Worm (Caenorhabditis elegans) whole organism, young adult: ENCODE data around the gene nlp-1.

ENCODE experiments used
- B0019.2 ChIP-seq: fragments of 200-800 bp; sonication (Bioruptor generic); conservative IDR thresholded peaks from 2 replicates; pipeline ENCODE4 v1.3.6; 2022; ENCODE audit warnings: missing genetic modification reagents, missing genetic modification characterization, missing compliant biosample characterization
- B0261.1 ChIP-seq: sonication (generic microtip); optimal IDR thresholded peaks from 2 replicates; lab custom pipeline; 2016; ENCODE audit warnings: mild to moderate bottlenecking, missing genetic modification characterization, moderate library complexity, missing compliant biosample characterization
- C17E4.6 ChIP-seq: fragments of 200-800 bp; sonication (Bioruptor generic); IDR thresholded peaks from 2 replicates; pipeline ENCODE4 v1.3.6; 2022; ENCODE audit warnings: missing genetic modification reagents, missing genetic modification characterization, missing compliant biosample characterization
- D2030.7 ChIP-seq: fragments of 200-800 bp; sonication (Bioruptor generic); IDR thresholded peaks from 2 replicates; pipeline ENCODE4 v1.3.6; 2022; ENCODE audit warnings: missing genetic modification reagents, missing genetic modification characterization, missing compliant biosample characterization
- F22D6.2 ChIP-seq: sonication (generic microtip); optimal IDR thresholded peaks from 2 replicates; lab custom pipeline; 2016; ENCODE audit warnings: mild to moderate bottlenecking, missing genetic modification characterization, missing compliant biosample characterization
- F33H1.4 ChIP-seq: fragments of 200-800 bp; sonication (Bioruptor generic); IDR thresholded peaks from 2 replicates; pipeline ENCODE4 v1.3.6; 2022; ENCODE audit warnings: missing genetic modification reagents, missing genetic modification characterization, missing compliant biosample characterization
- F49E8.2 ChIP-seq: sonication (generic microtip); optimal IDR thresholded peaks from 3 replicates; lab custom pipeline; 2017; ENCODE audit warnings: missing genetic modification characterization, mild to moderate bottlenecking, missing compliant biosample characterization, antibody characterized with exemption, moderate library complexity; ENCODE audit not compliant: insufficient read depth
- F55B11.4 ChIP-seq: sonication (generic microtip); optimal IDR thresholded peaks from 2 replicates; lab custom pipeline; 2016; ENCODE audit warnings: missing compliant biosample characterization, missing genetic modification characterization, borderline replicate concordance; ENCODE audit not compliant: insufficient read depth
- K11D2.4 ChIP-seq: fragments of 200-800 bp; sonication (Bioruptor generic); IDR thresholded peaks from 2 replicates; pipeline ENCODE4 v1.3.6; 2022; ENCODE audit warnings: missing genetic modification reagents, missing genetic modification characterization, missing compliant biosample characterization
- K12H6.12 ChIP-seq: fragments of 200-800 bp; sonication (Bioruptor generic); optimal IDR thresholded peaks from 2 replicates; lab custom pipeline; 2018; ENCODE audit warnings: mild to moderate bottlenecking, missing genetic modification characterization, missing compliant biosample characterization
- Y53F4B.3 ChIP-seq: fragments of 200-800 bp; sonication (Bioruptor generic); IDR thresholded peaks from 2 replicates; pipeline ENCODE4 v1.3.6; 2022; ENCODE audit warnings: missing genetic modification reagents, missing genetic modification characterization, missing compliant biosample characterization
- Y79H2A.3 ChIP-seq: fragments of 200-800 bp; sonication (Bioruptor generic); conservative IDR thresholded peaks from 2 replicates; pipeline ENCODE4 v1.3.6; 2022; ENCODE audit warnings: missing genetic modification reagents, missing genetic modification characterization, missing compliant biosample characterization
- ama-1 ChIP-seq, 3 experiments: fragments of 150-350 bp in 1 of 3; sonication (generic microtip) in 2 of 3; optimal IDR thresholded peaks; 2 replicates each; lab custom pipeline; 2014 to 2018; ENCODE audit warnings: missing biosample characterization in 2 of 3, missing genetic modification characterization in 2 of 3, missing genetic modification reagents in 2 of 3
- aptf-3 ChIP-seq: fragments of 200-800 bp; sonication (Bioruptor generic); IDR thresholded peaks from 2 replicates; pipeline ENCODE4 v1.3.6; 2022; ENCODE audit warnings: missing genetic modification characterization, missing compliant biosample characterization
- athp-1 ChIP-seq: sonication (generic microtip); optimal IDR thresholded peaks from 2 replicates; lab custom pipeline; 2017; ENCODE audit warnings: mild to moderate bottlenecking, missing genetic modification characterization, missing compliant biosample characterization
- ccch-3 ChIP-seq: fragments of 200-800 bp; sonication (Bioruptor generic); optimal IDR thresholded peaks from 2 replicates; lab custom pipeline; 2018; ENCODE audit warnings: mild to moderate bottlenecking, missing genetic modification characterization, missing compliant biosample characterization
- cebp-1 ChIP-seq, 2 experiments: fragments of 200-800 bp in 1 of 2; sonication (Bioruptor generic) in 1 of 2; sonication (generic microtip) in 1 of 2; IDR thresholded peaks in 1 of 2; optimal IDR thresholded peaks in 1 of 2; 2 replicates each; pipeline versions ENCODE4 v1.3.6 to Lab custom; 2017 to 2022; ENCODE audit warnings: missing compliant biosample characterization in 2 of 2, missing genetic modification characterization in 2 of 2, mild to moderate bottlenecking in 1 of 2, missing genetic modification reagents in 1 of 2, moderate library complexity in 1 of 2
- ceh-100 ChIP-seq: fragments of 200-800 bp; sonication (Bioruptor generic); IDR thresholded peaks from 2 replicates; pipeline ENCODE4 v1.3.6; 2022; ENCODE audit warnings: missing genetic modification reagents, missing genetic modification characterization, missing compliant biosample characterization
- ceh-79 ChIP-seq: sonication (generic microtip); optimal IDR thresholded peaks from 2 replicates; lab custom pipeline; 2017; ENCODE audit warnings: mild to moderate bottlenecking, missing genetic modification characterization, missing compliant biosample characterization
- ceh-91 ChIP-seq: fragments of 200-800 bp; sonication (Bioruptor generic); IDR thresholded peaks from 2 replicates; pipeline ENCODE4 v1.3.6; 2022; ENCODE audit warnings: missing genetic modification reagents, missing genetic modification characterization, missing compliant biosample characterization
- chd-7 ChIP-seq: sonication (generic microtip); optimal IDR thresholded peaks from 2 replicates; lab custom pipeline; 2016; ENCODE audit warnings: mild to moderate bottlenecking, missing genetic modification characterization, moderate library complexity, missing compliant biosample characterization
- egl-18 ChIP-seq: fragments of 200-800 bp; sonication (Bioruptor generic); IDR thresholded peaks from 2 replicates; pipeline ENCODE4 v1.3.6; 2022; ENCODE audit warnings: missing genetic modification reagents, missing genetic modification characterization, missing compliant biosample characterization
- fkh-3 ChIP-seq: sonication (generic microtip); optimal IDR thresholded peaks from 2 replicates; lab custom pipeline; 2016; ENCODE audit warnings: mild to moderate bottlenecking, missing genetic modification characterization, missing compliant biosample characterization
- hlh-12 ChIP-seq: sonication (generic microtip); optimal IDR thresholded peaks from 2 replicates; lab custom pipeline; 2016; ENCODE audit warnings: missing genetic modification characterization, missing compliant biosample characterization
- hlh-26 ChIP-seq: fragments of 200-800 bp; sonication (Bioruptor generic); conservative IDR thresholded peaks from 2 replicates; pipeline ENCODE4 v1.3.6; 2022; ENCODE audit warnings: missing genetic modification reagents, missing genetic modification characterization, missing compliant biosample characterization
- hmg-20 ChIP-seq: fragments of 200-800 bp; sonication (Bioruptor generic); IDR thresholded peaks from 2 replicates; pipeline ENCODE4 v1.3.6; 2022; ENCODE audit warnings: missing genetic modification reagents, missing genetic modification characterization, missing compliant biosample characterization
- hrde-1 ChIP-seq: sonication (generic microtip); optimal IDR thresholded peaks from 2 replicates; lab custom pipeline; 2016; ENCODE audit warnings: missing genetic modification characterization, mild to moderate bottlenecking, missing compliant biosample characterization, moderate library complexity, missing genotype, missing genetic modification reagents, borderline replicate concordance
- let-526 ChIP-seq: fragments of 200-800 bp; sonication (Bioruptor generic); IDR thresholded peaks from 2 replicates; pipeline ENCODE4 v1.3.6; 2022; ENCODE audit warnings: missing genetic modification reagents, missing genetic modification characterization, missing compliant biosample characterization
- let-607 ChIP-seq, 2 experiments: fragments of 200-800 bp in 1 of 2; sonication (Bioruptor generic) in 1 of 2; sonication (generic microtip) in 1 of 2; optimal IDR thresholded peaks; 2 replicates each; lab custom pipeline; 2016 to 2018; ENCODE audit warnings: mild to moderate bottlenecking in 2 of 2, missing compliant biosample characterization in 2 of 2, missing genetic modification characterization in 2 of 2, moderate library complexity in 2 of 2, missing genotype in 1 of 2
- lin-26 ChIP-seq: fragments of 200-800 bp; sonication (Bioruptor generic); IDR thresholded peaks from 2 replicates; pipeline ENCODE4 v1.3.6; 2022; ENCODE audit warnings: missing genetic modification reagents, missing genetic modification characterization, missing compliant biosample characterization
- lir-1 ChIP-seq: fragments of 200-800 bp; sonication (Bioruptor generic); conservative IDR thresholded peaks from 2 replicates; pipeline ENCODE4 v1.3.6; 2022; ENCODE audit warnings: missing genetic modification reagents, missing genetic modification characterization, missing compliant biosample characterization
- madf-6 ChIP-seq: fragments of 200-800 bp; sonication (Bioruptor generic); IDR thresholded peaks from 2 replicates; pipeline ENCODE4 v1.3.6; 2022; ENCODE audit warnings: missing genetic modification reagents, missing genetic modification characterization, missing compliant biosample characterization
- mel-28 ChIP-seq: sonication (generic microtip); optimal IDR thresholded peaks from 2 replicates; lab custom pipeline; 2016; ENCODE audit warnings: borderline replicate concordance, mild to moderate bottlenecking, missing genetic modification characterization, missing compliant biosample characterization
- nfya-2 ChIP-seq: fragments of 200-800 bp; sonication (Bioruptor generic); IDR thresholded peaks from 2 replicates; pipeline ENCODE4 v1.3.6; 2022; ENCODE audit warnings: missing genetic modification reagents, missing genetic modification characterization, missing compliant biosample characterization
- nhr-179 ChIP-seq: sonication (generic microtip); optimal IDR thresholded peaks from 2 replicates; lab custom pipeline; 2016; ENCODE audit warnings: mild to moderate bottlenecking, missing genetic modification characterization, missing compliant biosample characterization
- pha-4 ChIP-seq: fragments of 150-350 bp; sonication (generic microtip); optimal IDR thresholded peaks from 2 replicates; lab custom pipeline; 2014; ENCODE audit warnings: missing biosample characterization, missing genetic modification reagents, missing genetic modification characterization
- rec-8 ChIP-seq, 2 experiments: sonication (generic microtip); optimal IDR thresholded peaks; 2 replicates each; lab custom pipeline; 2016; ENCODE audit warnings: mild to moderate bottlenecking in 2 of 2, missing genetic modification characterization in 2 of 2, missing genetic modification reagents in 2 of 2, missing genotype in 2 of 2, missing biosample characterization in 1 of 2, missing compliant biosample characterization in 1 of 2, moderate library complexity in 1 of 2
- snpc-1.1 ChIP-seq: sonication (generic microtip); optimal IDR thresholded peaks from 2 replicates; lab custom pipeline; 2017; ENCODE audit warnings: missing genetic modification characterization, mild to moderate bottlenecking, missing compliant biosample characterization, antibody characterized with exemption, moderate library complexity, missing genotype, missing genetic modification reagents; ENCODE audit not compliant: insufficient read depth
- snpc-4 ChIP-seq, 5 experiments: fragments of 150-350 bp in 1 of 5; sonication (generic microtip) in 4 of 5; optimal IDR thresholded peaks; 2 replicates each; lab custom pipeline; 2014 to 2018; ENCODE audit warnings: missing genetic modification characterization in 5 of 5, missing biosample characterization in 3 of 5, antibody characterized with exemption in 2 of 5, mild to moderate bottlenecking in 2 of 5, missing compliant biosample characterization in 2 of 5, missing genotype in 2 of 5, moderate library complexity in 2 of 5, missing genetic modification reagents in 1 of 5
- sptf-2 ChIP-seq: fragments of 200-800 bp; sonication (Bioruptor generic); optimal IDR thresholded peaks from 2 replicates; lab custom pipeline; 2018; ENCODE audit warnings: mild to moderate bottlenecking, missing genetic modification characterization, missing compliant biosample characterization
- tlf-1 ChIP-seq: fragments of 200-800 bp; sonication (Bioruptor generic); optimal IDR thresholded peaks from 2 replicates; lab custom pipeline; 2018; ENCODE audit warnings: mild to moderate bottlenecking, missing genetic modification characterization, missing compliant biosample characterization
- zfh-2 ChIP-seq: fragments of 200-800 bp; sonication (Bioruptor generic); conservative IDR thresholded peaks from 2 replicates; pipeline ENCODE4 v1.3.6; 2022; ENCODE audit warnings: missing genetic modification reagents, missing genetic modification characterization, missing compliant biosample characterization
- ztf-28 ChIP-seq: fragments of 200-800 bp; sonication (Bioruptor generic); IDR thresholded peaks from 2 replicates; pipeline ENCODE4 v1.3.6; 2022; ENCODE audit warnings: missing genetic modification reagents, missing genetic modification characterization, missing compliant biosample characterization
- ztf-3 ChIP-seq: fragments of 200-800 bp; sonication (Bioruptor generic); optimal IDR thresholded peaks from 2 replicates; lab custom pipeline; 2018; ENCODE audit warnings: mild to moderate bottlenecking, missing genetic modification characterization, missing compliant biosample characterization
- ztf-6 ChIP-seq: fragments of 200-800 bp; sonication (Bioruptor generic); IDR thresholded peaks from 2 replicates; pipeline ENCODE4 v1.3.6; 2022; ENCODE audit warnings: missing genetic modification reagents, missing genetic modification characterization, missing compliant biosample characterization

Gene nlp-1

ce11 chrX:3697623-3698022 lies 29.8 kb upstream of the nlp-1 start (continued):
- TF ChIP-seq C17E4.6 = no peak
- TF ChIP-seq aptf-3 (GFP tag; lab: Robert Waterston, UW) = 0 out of 2 replicates have a peak, but pooled peaks have one; percentile 77
- TF ChIP-seq ztf-3 (GFP tag; lab: Kevin White, UChicago) = no peak
- TF ChIP-seq hlh-12 = no peak
- peak; percentile 56; the same call in 1 of the 2 replicates for TF ChIP-seq cebp-1 (GFP tag; IDR thresholded peaks at IDR 0.05; lab: Robert Waterston, UW)
- peak; percentile 76 for TF ChIP-seq cebp-1 (tag; optimal IDR thresholded peaks at IDR 0.05; lab: Kevin White, UChicago)
- TF ChIP-seq Y53F4B.3 (GFP tag; lab: Robert Waterston, UW) = no peak
- TF ChIP-seq ceh-79 (tag; lab: Kevin White, UChicago) = peak; percentile 16
- TF ChIP-seq D2030.7 (GFP tag; lab: Robert Waterston, UW) = peak; percentile 64
- TF ChIP-seq sptf-2 (GFP tag; lab: Kevin White, UChicago) = peak; percentile 1
- TF ChIP-seq F33H1.4 (GFP tag; lab: Robert Waterston, UW) = no peak
- TF ChIP-seq madf-6 (GFP tag; lab: Robert Waterston, UW) = peak; percentile 49; the same call in 1 of the 2 replicates
- TF ChIP-seq lin-26 (GFP tag; lab: Robert Waterston, UW) = peak; percentile 94
- peak; percentile 73; the same call in 1 of the 2 replicates for TF ChIP-seq lir-1 (GFP tag; lab: Robert Waterston, UW)
- TF ChIP-seq mel-28 (tag; lab: Kevin White, UChicago) = peak; percentile 53
- peak; percentile 55; the same call in 1 of the 2 replicates for TF ChIP-seq ztf-28 (GFP tag; lab: Robert Waterston, UW)
- no peak for TF ChIP-seq fkh-3 (tag; lab: Kevin White, UChicago)
- TF ChIP-seq F22D6.2 (tag; lab: Kevin White, UChicago) = no peak
- TF ChIP-seq egl-18 = no peak
- peak; percentile 76 for TF ChIP-seq K11D2.4 (GFP tag; lab: Robert Waterston, UW)
- peak; percentile 62; the same call in 1 of the 2 replicates for TF ChIP-seq hmg-20 (GFP tag; lab: Robert Waterston, UW)
- TF ChIP-seq F49E8.2 (tag; lab: Kevin White, UChicago) = no peak
- TF ChIP-seq pha-4 (tag; lab: Kevin White, UChicago) = no peak
- TF ChIP-seq let-526 (GFP tag; lab: Robert Waterston, UW) = 0 out of 2 replicates have a peak, but pooled peaks have one; percentile 29
- TF ChIP-seq hlh-26 (GFP tag; lab: Robert Waterston, UW) = no peak
- no peak; the same call in 1 of the 2 replicates for TF ChIP-seq ztf-6
- TF ChIP-seq F55B11.4 = no peak
- TF ChIP-seq ama-1 (optimal IDR thresholded peaks at IDR 0.05; lab: Kevin White, UChicago) = no peak
- peak; percentile 75 to 76 for TF ChIP-seq ama-1 (GFP tag; optimal IDR thresholded peaks at IDR 0.05; lab: Kevin White, UChicago)
- TF ChIP-seq rec-8 (tag; optimal IDR thresholded peaks at IDR 0.05; lab: Kevin White, UChicago) = peak; percentile 74 to 79
- peak; percentile 78 for TF ChIP-seq chd-7 (tag; lab: Kevin White, UChicago)
- peak; percentile 55 for TF ChIP-seq snpc-1.1 (tag; lab: Kevin White, UChicago)
- peak; percentile 51; the same call in 1 of the 2 replicates for TF ChIP-seq ceh-100 (GFP tag; lab: Robert Waterston, UW)
- no peak for TF ChIP-seq Y79H2A.3
- no peak for TF ChIP-seq ccch-3 (GFP tag; lab: Kevin White, UChicago)
- peak; percentile 67 for TF ChIP-seq snpc-4 (GFP tag; optimal IDR thresholded peaks at IDR 0.05; lab: Kevin White, UChicago)
- TF ChIP-seq snpc-4 (tag; optimal IDR thresholded peaks at IDR 0.05; lab: Kevin White, UChicago) = peak in 2 of 4 experiments; percentile 49 to 84
- TF ChIP-seq hrde-1 (tag; lab: Kevin White, UChicago) = peak; percentile 44
- peak; percentile 60 for TF ChIP-seq athp-1 (tag; lab: Kevin White, UChicago)
- TF ChIP-seq nfya-2 = no peak
- TF ChIP-seq tlf-1 (GFP tag; lab: Kevin White, UChicago) = peak; percentile 46
- TF ChIP-seq K12H6.12 (tag; lab: Kevin White, UChicago) = peak; percentile 50
- peak; percentile 40; the same call in 1 of the 2 replicates for TF ChIP-seq B0019.2 (GFP tag; lab: Robert Waterston, UW)
- peak; percentile 10 for TF ChIP-seq nhr-179
- TF ChIP-seq let-607 (tag; optimal IDR thresholded peaks at IDR 0.05; lab: Kevin White, UChicago) = peak; percentile 35 to 48
- 0 out of 2 replicates have a peak, but pooled peaks have one; percentile 6 for TF ChIP-seq zfh-2 (GFP tag; lab: Robert Waterston, UW)
- peak; percentile 98 for TF ChIP-seq B0261.1 (tag; lab: Kevin White, UChicago)
- no peak for TF ChIP-seq ceh-91 (GFP tag; lab: Robert Waterston, UW)
